Fruit fly (Drosophila melanogaster) whole organism, embryonic: ENCODE measurements around the gene CG11158.
A peak's percentile ranks its signal among the peaks of the same experiment; 100 is the strongest.

ENCODE experiments used
- Aef1 ChIP-seq: fragments of 200-800 bp; sonication (Bioruptor generic); IDR thresholded peaks from 3 replicates; pipeline ENCODE4 v1.3.6; 2022; ENCODE audit warnings: missing biosample characterization, missing genetic modification characterization
- Asciz ChIP-seq: fragments of 200-800 bp; sonication (Bioruptor generic); optimal IDR thresholded peaks from 2 replicates; lab custom pipeline; 2017; ENCODE audit warnings: missing biosample characterization, mild to moderate bottlenecking, missing genetic modification characterization, missing genetic modification reagents
- Awh ChIP-seq: fragments of 200-800 bp; sonication (Bioruptor generic); IDR thresholded peaks from 2 replicates; pipeline ENCODE4, ENCODE4 v1.3.6; 2022; ENCODE audit warnings: missing biosample characterization, missing genetic modification characterization
- Bteb2 ChIP-seq: fragments of 200-800 bp; sonication (Bioruptor generic); optimal IDR thresholded peaks from 2 replicates; lab custom pipeline; 2016; ENCODE audit warnings: missing biosample characterization, missing genetic modification characterization
- CG10462 ChIP-seq: fragments of 200-800 bp; sonication (Bioruptor generic); optimal IDR thresholded peaks from 2 replicates; lab custom pipeline; 2016; ENCODE audit warnings: missing biosample characterization, missing genetic modification characterization
- CG12155 ChIP-seq: fragments of 200-800 bp; sonication (Bioruptor generic); optimal IDR thresholded peaks from 3 replicates; lab custom pipeline; 2016; ENCODE audit warnings: missing biosample characterization, missing genetic modification characterization
- CG12391 ChIP-seq: fragments of 200-800 bp; sonication (Bioruptor generic); optimal IDR thresholded peaks from 3 replicates; lab custom pipeline; 2018; ENCODE audit warnings: missing biosample characterization, mild to moderate bottlenecking, missing genetic modification characterization, moderate library complexity
- CG15011 ChIP-seq: fragments of 200-800 bp; sonication (Bioruptor generic); optimal IDR thresholded peaks from 3 replicates; lab custom pipeline; 2018; ENCODE audit warnings: missing biosample characterization, mild to moderate bottlenecking, missing genetic modification characterization
- CG17328 ChIP-seq: fragments of 200-800 bp; sonication (Bioruptor generic); IDR thresholded peaks from 2 replicates; pipeline ENCODE4 v1.3.6; 2022; ENCODE audit warnings: missing biosample characterization, missing genetic modification characterization
- CG17568 ChIP-seq: fragments of 200-800 bp; sonication (Bioruptor generic); optimal IDR thresholded peaks from 2 replicates; lab custom pipeline; 2018; ENCODE audit warnings: missing biosample characterization, mild to moderate bottlenecking, missing genetic modification characterization, moderate library complexity
- CG17829 ChIP-seq: fragments of 200-800 bp; optimal IDR thresholded peaks from 2 replicates; lab custom pipeline; 2019; ENCODE audit warnings: missing biosample characterization, mild to moderate bottlenecking, missing genetic modification characterization, moderate library complexity
- CG31224 ChIP-seq: fragments of 200-800 bp; sonication (Bioruptor generic); IDR thresholded peaks from 2 replicates; pipeline ENCODE4 v1.3.6; 2022; ENCODE audit warnings: missing biosample characterization, missing genetic modification characterization
- CG6654 ChIP-seq: fragments of 200-800 bp; sonication (Bioruptor generic); optimal IDR thresholded peaks from 2 replicates; lab custom pipeline; 2017; ENCODE audit warnings: missing biosample characterization, mild to moderate bottlenecking, missing genetic modification characterization
- CG6791 ChIP-seq: fragments of 200-800 bp; sonication (Bioruptor generic); IDR thresholded peaks from 3 replicates; pipeline ENCODE4 v1.3.6; 2022; ENCODE audit warnings: missing biosample characterization, missing genetic modification characterization; ENCODE audit not compliant: partially characterized antibody
- CG9817 ChIP-seq: fragments of 200-800 bp; sonication (Bioruptor generic); optimal IDR thresholded peaks from 2 replicates; lab custom pipeline; 2018; ENCODE audit warnings: missing biosample characterization, mild to moderate bottlenecking, missing genetic modification characterization, moderate library complexity
- CHES-1-like ChIP-seq: fragments of 200-800 bp; sonication (Bioruptor generic); optimal IDR thresholded peaks from 2 replicates; lab custom pipeline; 2016; ENCODE audit warnings: missing biosample characterization, missing genetic modification characterization
- CTCF ChIP-seq: fragments of 200-800 bp; sonication (Bioruptor generic); optimal IDR thresholded peaks from 2 replicates; lab custom pipeline; 2017; ENCODE audit warnings: missing biosample characterization, mild to moderate bottlenecking, missing genetic modification characterization, moderate library complexity
- CrebB ChIP-seq: fragments of 200-800 bp; sonication (Bioruptor generic); optimal IDR thresholded peaks from 3 replicates; lab custom pipeline; 2018; ENCODE audit warnings: missing biosample characterization, mild to moderate bottlenecking, missing genetic modification characterization
- D ChIP-seq, 2 experiments: fragments of 200-800 bp in 1 of 2; fragments of >200 bp in 1 of 2; sonication (Bioruptor generic) in 1 of 2; optimal IDR thresholded peaks; 2 replicates in 1 of 2; 3 replicates in 1 of 2; lab custom pipeline; 2017; ENCODE audit warnings: mild to moderate bottlenecking in 1 of 2, missing biosample characterization in 1 of 2, missing genetic modification characterization in 1 of 2, missing genetic modification reagents in 1 of 2
- D19A ChIP-seq: fragments of 200-800 bp; optimal IDR thresholded peaks from 3 replicates; lab custom pipeline; 2019; ENCODE audit warnings: missing biosample characterization, mild to moderate bottlenecking, missing genetic modification characterization, moderate library complexity
- D19B ChIP-seq: fragments of 200-800 bp; sonication (Bioruptor generic); optimal IDR thresholded peaks from 2 replicates; lab custom pipeline; 2017; ENCODE audit warnings: missing biosample characterization, mild to moderate bottlenecking, missing genetic modification characterization
- Dip3 ChIP-seq: fragments of 200-800 bp; sonication (Bioruptor generic); optimal IDR thresholded peaks from 3 replicates; lab custom pipeline; 2016; ENCODE audit warnings: missing biosample characterization, missing genetic modification characterization
- Dp ChIP-seq: fragments of 200-800 bp; sonication (Bioruptor generic); optimal IDR thresholded peaks from 2 replicates; lab custom pipeline; 2018; ENCODE audit warnings: missing biosample characterization, mild to moderate bottlenecking, missing genetic modification characterization, moderate library complexity
- Dref ChIP-seq: fragments of 200-800 bp; sonication (Bioruptor generic); IDR thresholded peaks from 2 replicates; pipeline ENCODE4 v1.3.6; 2022; ENCODE audit warnings: missing biosample characterization, missing genetic modification characterization
- Eip74EF ChIP-seq, 2 experiments: fragments of 200-800 bp in 1 of 2; fragments of >200 bp in 1 of 2; sonication (Bioruptor generic) in 1 of 2; optimal IDR thresholded peaks; 2 replicates each; lab custom pipeline; 2017 to 2019; ENCODE audit warnings: missing biosample characterization in 2 of 2, missing genetic modification characterization in 2 of 2, mild to moderate bottlenecking in 1 of 2, moderate library complexity in 1 of 2
- H2.0 ChIP-seq: fragments of 200-800 bp; sonication (Bioruptor generic); IDR thresholded peaks from 2 replicates; pipeline ENCODE4 v1.3.6; 2022; ENCODE audit warnings: missing biosample characterization, missing genetic modification characterization
- Meics ChIP-seq: fragments of 200-800 bp; sonication (Bioruptor generic); optimal IDR thresholded peaks from 2 replicates; lab custom pipeline; 2017; ENCODE audit warnings: missing biosample characterization, mild to moderate bottlenecking, missing genetic modification characterization
- Ssrp ChIP-seq: fragments of 200-800 bp; sonication (Bioruptor generic); optimal IDR thresholded peaks from 2 replicates; lab custom pipeline; 2018; ENCODE audit warnings: missing biosample characterization, mild to moderate bottlenecking, missing genetic modification characterization, moderate library complexity
- TFAM ChIP-seq: fragments of 200-800 bp; sonication (Bioruptor generic); optimal IDR thresholded peaks from 2 replicates; lab custom pipeline; 2017; ENCODE audit warnings: missing biosample characterization, missing genetic modification characterization, inconsistent platforms
- Tbp ChIP-seq: fragments of >200 bp; optimal IDR thresholded peaks from 2 replicates; lab custom pipeline; 2018; ENCODE audit warnings: missing biosample characterization, missing genetic modification characterization
- ara ChIP-seq: fragments of 200-800 bp; sonication (Bioruptor generic); IDR thresholded peaks from 2 replicates; pipeline ENCODE4 v1.3.6; 2022; ENCODE audit warnings: missing biosample characterization, missing genetic modification characterization
- bcd ChIP-seq: fragments of 200-800 bp; sonication (Bioruptor generic); optimal IDR thresholded peaks from 2 replicates; lab custom pipeline; 2017; ENCODE audit warnings: missing biosample characterization, mild to moderate bottlenecking, missing genetic modification characterization
- cad ChIP-seq: fragments of >200 bp; optimal IDR thresholded peaks from 2 replicates; lab custom pipeline; 2017; ENCODE audit warnings: missing biosample characterization, missing genetic modification characterization
- chn ChIP-seq: fragments of 200-800 bp; sonication (Bioruptor generic); optimal IDR thresholded peaks from 2 replicates; lab custom pipeline; 2016; ENCODE audit warnings: missing biosample characterization, missing genetic modification characterization
- crol ChIP-seq: fragments of 200-800 bp; sonication (Bioruptor generic); IDR thresholded peaks from 2 replicates; pipeline ENCODE4 v1.3.6; 2022; ENCODE audit warnings: missing biosample characterization, missing genetic modification characterization
- dan ChIP-seq: fragments of 200-800 bp; sonication (Bioruptor generic); IDR thresholded peaks from 2 replicates; pipeline ENCODE4 v1.3.6; 2022; ENCODE audit warnings: missing biosample characterization, missing genetic modification characterization
- dmrt99B ChIP-seq: fragments of 200-800 bp; sonication (Bioruptor generic); optimal IDR thresholded peaks from 2 replicates; lab custom pipeline; 2018; ENCODE audit warnings: missing biosample characterization, mild to moderate bottlenecking, missing genetic modification characterization, moderate library complexity
- insv ChIP-seq, 2 experiments: fragments of 200-800 bp; sonication (Bioruptor generic); optimal IDR thresholded peaks; 3 replicates each; lab custom pipeline; 2016 to 2018; ENCODE audit warnings: missing biosample characterization in 2 of 2, missing genetic modification characterization in 2 of 2
- mam ChIP-seq: fragments of 200-800 bp; sonication (Bioruptor generic); optimal IDR thresholded peaks from 3 replicates; lab custom pipeline; 2016; ENCODE audit warnings: missing biosample characterization, missing genetic modification characterization
- nau ChIP-seq: fragments of 200-800 bp; sonication (Bioruptor generic); optimal IDR thresholded peaks from 3 replicates; lab custom pipeline; 2017; ENCODE audit warnings: missing biosample characterization, mild to moderate bottlenecking, missing genetic modification characterization, missing genetic modification reagents
- sens-2 ChIP-seq: fragments of 200-800 bp; sonication (Bioruptor generic); IDR thresholded peaks from 2 replicates; pipeline ENCODE4 v1.3.6; 2022; ENCODE audit warnings: missing biosample characterization, missing genetic modification characterization
- sima ChIP-seq: fragments of 200-800 bp; sonication (Bioruptor generic); optimal IDR thresholded peaks from 2 replicates; lab custom pipeline; 2016; ENCODE audit warnings: missing biosample characterization, missing genetic modification characterization
- slou ChIP-seq: fragments of 200-800 bp; sonication (Bioruptor generic); optimal IDR thresholded peaks from 3 replicates; lab custom pipeline; 2016; ENCODE audit warnings: missing biosample characterization, missing genetic modification characterization
- sqz ChIP-seq: fragments of 200-800 bp; sonication (Bioruptor generic); optimal IDR thresholded peaks from 3 replicates; lab custom pipeline; 2018; ENCODE audit warnings: missing biosample characterization, mild to moderate bottlenecking, missing genetic modification characterization
- tap ChIP-seq: fragments of 200-800 bp; optimal IDR thresholded peaks from 3 replicates; lab custom pipeline; 2019; ENCODE audit warnings: missing biosample characterization, mild to moderate bottlenecking, missing genetic modification characterization, moderate library complexity
- tna ChIP-seq: fragments of 200-800 bp; sonication (Bioruptor generic); IDR thresholded peaks from 2 replicates; pipeline ENCODE4 v1.3.6; 2022; ENCODE audit warnings: missing biosample characterization, missing genetic modification characterization; ENCODE audit not compliant: partially characterized antibody
- trem ChIP-seq: fragments of 200-800 bp; optimal IDR thresholded peaks from 3 replicates; lab custom pipeline; 2019; ENCODE audit warnings: missing biosample characterization, mild to moderate bottlenecking, missing genetic modification characterization, moderate library complexity
- tx ChIP-seq: fragments of 200-800 bp; sonication (Bioruptor generic); optimal IDR thresholded peaks from 2 replicates; lab custom pipeline; 2016; ENCODE audit warnings: missing biosample characterization, missing genetic modification characterization
- wdn ChIP-seq: fragments of 200-800 bp; sonication (Bioruptor generic); IDR thresholded peaks from 2 replicates; pipeline ENCODE4 v1.3.6; 2022; ENCODE audit warnings: missing biosample characterization, missing genetic modification characterization

The CG11158 gene

dm6 chrX:13641115-13641890 lies 41.4 kb upstream of the CG11158 start (continued):
- TF ChIP-seq Eip74EF (GFP tag; optimal IDR thresholded peaks at IDR 0.05; lab: Kevin White, UChicago) (peak in 1 of 2 experiments; percentile 86), CG6791 (GFP tag; lab: Robert Waterston, UW) (no peak), Dp (GFP tag; lab: Kevin White, UChicago) (peak; percentile 15), sqz (peak; percentile 89), CG17829 (tag; lab: Kevin White, UChicago) (peak; percentile 84), CG6654 (peak; percentile 70), tx (GFP tag; lab: Kevin White, UChicago) (peak; percentile 94), CG17568 (GFP tag; lab: Kevin White, UChicago) (peak; percentile 83), D19A (tag; lab: Kevin White, UChicago) (peak; percentile 88), insv (GFP tag; optimal IDR thresholded peaks at IDR 0.05; lab: Kevin White, UChicago) (peak in 1 of 2 experiments; percentile 47), sima (peak; percentile 82), tna (GFP tag; lab: Robert Waterston, UW) (no peak), Bteb2 (GFP tag; lab: Kevin White, UChicago) (peak; percentile 94), Aef1 (GFP tag; lab: Robert Waterston, UW) (peak; percentile 91), slou (peak; percentile 67), sens-2 (peak; percentile 88), wdn (peak; percentile 92), crol (no peak), CG15011 (peak; percentile 87), Tbp (no peak), CrebB (tag; lab: Kevin White, UChicago) (peak; percentile 80), tap (tag; lab: Kevin White, UChicago) (peak; percentile 88), CG10462 (GFP tag; lab: Kevin White, UChicago) (peak; percentile 90), CHES-1-like (GFP tag; lab: Kevin White, UChicago) (peak; percentile 96), Ssrp (tag; lab: Kevin White, UChicago) (peak; percentile 89), D (optimal IDR thresholded peaks at IDR 0.05; lab: Kevin White, UChicago) (no peak), D (GFP tag; optimal IDR thresholded peaks at IDR 0.05; lab: Kevin White, UChicago) (peak; percentile 89), CG9817 (tag; lab: Kevin White, UChicago) (peak; percentile 93), CG12155 (GFP tag; lab: Kevin White, UChicago) (peak; percentile 91), TFAM (peak; percentile 64), Awh (peak; percentile 91), dan (GFP tag; lab: Robert Waterston, UW) (peak; percentile 69), CTCF (GFP tag; lab: Kevin White, UChicago) (peak; percentile 40), cad (no peak), CG17328 (GFP tag; lab: Robert Waterston, UW) (peak; percentile 91), trem (tag; lab: Kevin White, UChicago) (peak; percentile 69), Dref (peak; percentile 36; the same call in 1 of the 2 replicates), dmrt99B (peak; percentile 94), H2.0 (GFP tag; lab: Robert Waterston, UW) (peak; percentile 92), Meics (GFP tag; lab: Kevin White, UChicago) (peak; percentile 94), ara (GFP tag; lab: Robert Waterston, UW) (peak; percentile 87), bcd (GFP tag; lab: Kevin White, UChicago) (peak; percentile 92), nau (GFP tag; lab: Kevin White, UChicago) (peak; percentile 86), CG12391 (tag; lab: Kevin White, UChicago) (peak; percentile 92), D19B (GFP tag; lab: Kevin White, UChicago) (peak; percentile 87), mam (GFP tag; lab: Kevin White, UChicago) (peak; percentile 96), chn (GFP tag; lab: Kevin White, UChicago) (peak; percentile 95), Asciz (GFP tag; lab: Kevin White, UChicago) (peak; percentile 88), Dip3 (GFP tag; lab: Kevin White, UChicago) (peak; percentile 96), CG31224 (GFP tag; lab: Robert Waterston, UW) (peak; percentile 88)
